Fruit fly (Drosophila melanogaster) S2 (cell line): ENCODE results near the gene Sur-8.

Experiments
- CG8478 ChIP-seq: fragments of >200 bp; optimal IDR thresholded peaks from 2 replicates; lab custom pipeline; 2018
- CTCF ChIP-seq, 2 experiments: fragments of >200 bp; optimal IDR thresholded peaks; 2 replicates each; lab custom pipeline; 2018

dm6 chr3R:17413601-17414000, 11.3 kb upstream of the Sur-8 start, which contains the start of gene CG42822:
- TF ChIP-seq CTCF (optimal IDR thresholded peaks at IDR 0.05; lab: Kevin White, UChicago) (no peak), CG8478 (lab: Kevin White, UChicago) (no peak)
